Fruit fly (Drosophila melanogaster): ENCODE results near the gene alpha4GT1.

Gene alpha4GT1

dm6 chr2L:3056448-3056790, 33.5 kb upstream of the alpha4GT1 start, which contains the start of gene FASN1 (continued):
- 0 out of 2 replicates have a peak, but pooled peaks have one; percentile 24 for TF ChIP-seq unc-4 (GFP tag; IDR thresholded peaks at IDR 0.05; ENCODE audit: partially characterized antibody)
- TF ChIP-seq odd (GFP tag; optimal IDR thresholded peaks at IDR 0.05): no peak
- TF ChIP-seq caup (GFP tag; optimal IDR thresholded peaks at IDR 0.05; ENCODE audit: severe bottlenecking): peak; percentile 46
- no peak for TF ChIP-seq zen (tag; optimal IDR thresholded peaks at IDR 0.05)
- no peak for TF ChIP-seq HLH3B (GFP tag; IDR thresholded peaks at IDR 0.05)
- TF ChIP-seq CG11696 (GFP tag; IDR thresholded peaks at IDR 0.05): no peak
- TF ChIP-seq br (optimal IDR thresholded peaks at IDR 0.05): no peak
- TF ChIP-seq CTCF (GFP tag; optimal IDR thresholded peaks at IDR 0.05): no peak
- TF ChIP-seq CG6654 (GFP tag; optimal IDR thresholded peaks at IDR 0.05): no peak
- no peak for TF ChIP-seq CG8478 (optimal IDR thresholded peaks at IDR 0.05)
- no peak for TF ChIP-seq Rx (GFP tag; IDR thresholded peaks at IDR 0.05)
- TF ChIP-seq dysf (GFP tag; IDR thresholded peaks at IDR 0.05): no peak
- no peak for TF ChIP-seq CG13123 (GFP tag; optimal IDR thresholded peaks at IDR 0.05)
- no peak for TF ChIP-seq trem (tag; optimal IDR thresholded peaks at IDR 0.05)
- no peak for TF ChIP-seq C15 (GFP tag; IDR thresholded peaks at IDR 0.05)
- TF ChIP-seq Hr51 (GFP tag; optimal IDR thresholded peaks at IDR 0.05): no peak
- TF ChIP-seq zfh2 (GFP tag; optimal IDR thresholded peaks at IDR 0.05): no peak
- TF ChIP-seq ind (GFP tag; optimal IDR thresholded peaks at IDR 0.05): no peak
- TF ChIP-seq mam (GFP tag; optimal IDR thresholded peaks at IDR 0.05): no peak
- no peak for TF ChIP-seq Usf (GFP tag; optimal IDR thresholded peaks at IDR 0.05)
- no peak for TF ChIP-seq YL-1 (GFP tag; optimal IDR thresholded peaks at IDR 0.05)
- TF ChIP-seq Camta (GFP tag; optimal IDR thresholded peaks at IDR 0.05): no peak
- TF ChIP-seq Sry-δ (GFP tag; optimal IDR thresholded peaks at IDR 0.05): no peak
- TF ChIP-seq dimm (GFP tag; IDR thresholded peaks at IDR 0.05): no peak
- TF ChIP-seq CG16779 (GFP tag; IDR thresholded peaks at IDR 0.05): no peak; the same call in 1 of the 2 replicates
- TF ChIP-seq dpn (GFP tag; optimal IDR thresholded peaks at IDR 0.05): no peak
- no peak for TF ChIP-seq CG8944 (GFP tag; optimal IDR thresholded peaks at IDR 0.05)
- no peak for TF ChIP-seq Abd-B (GFP tag; optimal IDR thresholded peaks at IDR 0.05)
- TF ChIP-seq Med (GFP tag): peak; percentile 92
- no peak for TF ChIP-seq Tbp (GFP tag; optimal IDR thresholded peaks at IDR 0.05)
- no peak for TF ChIP-seq Doc3 (GFP tag; IDR thresholded peaks at IDR 0.05; ENCODE audit: partially characterized antibody)
- no peak for TF ChIP-seq chm (GFP tag; IDR thresholded peaks at IDR 0.05)
- TF ChIP-seq Mes4 (GFP tag; optimal IDR thresholded peaks at IDR 0.05): no peak
- no peak for TF ChIP-seq CG10267 (tag; optimal IDR thresholded peaks at IDR 0.05)
- no peak for TF ChIP-seq grau (tag; optimal IDR thresholded peaks at IDR 0.05)
- no peak for TF ChIP-seq CG12299 (tag; optimal IDR thresholded peaks at IDR 0.05)
- 0 out of 2 replicates have a peak, but pooled peaks have one; percentile 50 for TF ChIP-seq ranshi (GFP tag; IDR thresholded peaks at IDR 0.05)
- no peak for TF ChIP-seq cwo (GFP tag; optimal IDR thresholded peaks at IDR 0.05)
- TF ChIP-seq H15 (GFP tag; IDR thresholded peaks at IDR 0.05): no peak
- no peak for TF ChIP-seq CG1832 (GFP tag; optimal IDR thresholded peaks at IDR 0.05)
- TF ChIP-seq CG31441 (GFP tag; IDR thresholded peaks at IDR 0.05): peak; percentile 5; the same call in 1 of the 2 replicates
- TF ChIP-seq CG10959 (GFP tag; IDR thresholded peaks at IDR 0.05): no peak
- no peak for TF ChIP-seq pb (GFP tag; optimal IDR thresholded peaks at IDR 0.05)
- TF ChIP-seq CG8924 (tag; optimal IDR thresholded peaks at IDR 0.05): no peak
- TF ChIP-seq tx (GFP tag; optimal IDR thresholded peaks at IDR 0.05): no peak
- TF ChIP-seq slp2 (GFP tag; optimal IDR thresholded peaks at IDR 0.05): no peak
- TF ChIP-seq Ssrp (tag; optimal IDR thresholded peaks at IDR 0.05): no peak
- no peak for TF ChIP-seq slou (GFP tag; optimal IDR thresholded peaks at IDR 0.05)
- TF ChIP-seq CHES-1-like (GFP tag; optimal IDR thresholded peaks at IDR 0.05): no peak
- no peak for TF ChIP-seq BEAF-32 (GFP tag; optimal IDR thresholded peaks at IDR 0.05)
- TF ChIP-seq Dll (GFP tag; IDR thresholded peaks at IDR 0.05; ENCODE audit: partially characterized antibody): no peak
- TF ChIP-seq al (GFP tag; IDR thresholded peaks at IDR 0.05): no peak
- 0 out of 2 replicates have a peak, but pooled peaks have one; percentile 22 for TF ChIP-seq sob (GFP tag; IDR thresholded peaks at IDR 0.05)
- TF ChIP-seq lbe (GFP tag; optimal IDR thresholded peaks at IDR 0.05): no peak

All from whole organism, embryonic.